Fruit fly (Drosophila melanogaster) whole organism, embryonic: ENCODE results near the gene wisp.

Source experiments
- ATbp ChIP-seq: fragments of 200-800 bp; sonication (Bioruptor generic); optimal IDR thresholded peaks from 2 replicates; lab custom pipeline; 2017; ENCODE audit warnings: missing biosample characterization, mild to moderate bottlenecking, missing genetic modification characterization, missing genetic modification reagents
- CG10274 ChIP-seq: fragments of 200-800 bp; sonication (Bioruptor generic); optimal IDR thresholded peaks from 3 replicates; lab custom pipeline; 2017; ENCODE audit warnings: missing biosample characterization, mild to moderate bottlenecking, missing genetic modification characterization
- CG11456 ChIP-seq: fragments of 200-800 bp; sonication (Bioruptor generic); IDR thresholded peaks from 3 replicates; pipeline ENCODE4 v1.3.6; 2022; ENCODE audit warnings: missing biosample characterization, missing genetic modification characterization
- CG18619 ChIP-seq: fragments of 200-800 bp; sonication (Bioruptor generic); optimal IDR thresholded peaks from 3 replicates; lab custom pipeline; 2017; ENCODE audit warnings: missing biosample characterization, mild to moderate bottlenecking, missing genetic modification characterization
- CG3065 ChIP-seq: fragments of 200-800 bp; sonication (Bioruptor generic); optimal IDR thresholded peaks from 2 replicates; lab custom pipeline; 2016; ENCODE audit warnings: missing biosample characterization, missing genetic modification characterization
- CG3847 ChIP-seq: fragments of 200-800 bp; sonication (Bioruptor generic); IDR thresholded peaks from 2 replicates; pipeline ENCODE4 v1.3.6; 2022; ENCODE audit warnings: missing biosample characterization, missing genetic modification characterization
- CG4282 ChIP-seq: fragments of 200-800 bp; sonication (Bioruptor generic); optimal IDR thresholded peaks from 2 replicates; lab custom pipeline; 2016; ENCODE audit warnings: missing biosample characterization, missing genetic modification characterization
- CG6765 ChIP-seq: fragments of 200-800 bp; sonication (Bioruptor generic); optimal IDR thresholded peaks from 3 replicates; lab custom pipeline; 2017; ENCODE audit warnings: missing biosample characterization, mild to moderate bottlenecking, missing genetic modification characterization
- Camta ChIP-seq: fragments of 200-800 bp; sonication (Bioruptor generic); optimal IDR thresholded peaks from 2 replicates; lab custom pipeline; 2016; ENCODE audit warnings: missing biosample characterization, missing genetic modification characterization
- D19B ChIP-seq: fragments of 200-800 bp; sonication (Bioruptor generic); optimal IDR thresholded peaks from 2 replicates; lab custom pipeline; 2017; ENCODE audit warnings: missing biosample characterization, mild to moderate bottlenecking, missing genetic modification characterization
- Nf-YA ChIP-seq: fragments of 200-800 bp; sonication (Bioruptor generic); IDR thresholded peaks from 2 replicates; pipeline ENCODE4 v1.3.6; 2022; ENCODE audit warnings: missing biosample characterization, missing genetic modification characterization
- Sox102F ChIP-seq: fragments of 200-800 bp; sonication (Bioruptor generic); optimal IDR thresholded peaks from 2 replicates; lab custom pipeline; 2018; ENCODE audit warnings: missing biosample characterization, mild to moderate bottlenecking, missing genetic modification characterization, moderate library complexity
- fru ChIP-seq: fragments of >200 bp; optimal IDR thresholded peaks from 2 replicates; lab custom pipeline; 2017

dm6 chrX:11846049-11846718 lies 47.6 kb upstream of the wisp start, which contains the start of gene CG15740:
- TF ChIP-seq CG11456 (GFP tag; lab: Robert Waterston, UW) (0 out of 3 replicates have a peak, but pooled peaks have one; percentile 9), D19B (GFP tag; lab: Kevin White, UChicago) (no peak), Nf-YA (GFP tag; lab: Robert Waterston, UW) (peak; percentile 50; the same call in 1 of the 2 replicates), fru (lab: Kevin White, UChicago) (no peak), CG4282 (GFP tag; lab: Kevin White, UChicago) (no peak), CG18619 (GFP tag; lab: Kevin White, UChicago) (no peak), CG3065 (GFP tag; lab: Kevin White, UChicago) (no peak), ATbp (no peak), Camta (GFP tag; lab: Kevin White, UChicago) (peak; percentile 46), CG3847 (no peak; the same call in none of the 2 replicates), Sox102F (GFP tag; lab: Kevin White, UChicago) (peak; percentile 63), CG6765 (GFP tag; lab: Kevin White, UChicago) (no peak), CG10274 (GFP tag; lab: Kevin White, UChicago) (no peak)
